Worm (Caenorhabditis elegans) whole organism, early embryonic: ENCODE data around the gene R08C7.4.

Source experiments
- ama-1 ChIP-seq: fragments of 150-350 bp; optimal IDR thresholded peaks from 2 replicates; lab custom pipeline; 2014
- ceh-13 ChIP-seq: fragments of 200-800 bp; sonication (Bioruptor generic); optimal IDR thresholded peaks from 2 replicates; lab custom pipeline; 2018; ENCODE audit warnings: mild to moderate bottlenecking, missing genetic modification characterization, missing compliant biosample characterization
- ceh-36 ChIP-seq: sonication (generic microtip); optimal IDR thresholded peaks from 2 replicates; lab custom pipeline; 2016; ENCODE audit warnings: missing genetic modification characterization, inconsistent platforms, missing compliant biosample characterization
- hmg-4 ChIP-seq: fragments of 200-800 bp; sonication (Bioruptor generic); optimal IDR thresholded peaks from 2 replicates; lab custom pipeline; 2018; ENCODE audit warnings: mild to moderate bottlenecking, missing genetic modification characterization, missing compliant biosample characterization
- scrt-1 ChIP-seq: fragments of 200-800 bp; sonication (Bioruptor generic); IDR thresholded peaks from 2 replicates; pipeline ENCODE4 v1.3.6; 2022; ENCODE audit warnings: missing genetic modification characterization, missing compliant biosample characterization
- tbx-11 ChIP-seq: fragments of 200-800 bp; sonication (Bioruptor generic); IDR thresholded peaks from 2 replicates; pipeline ENCODE4 v1.3.6; 2022; ENCODE audit warnings: missing genetic modification characterization, missing compliant biosample characterization

- TF ChIP-seq ceh-13 (GFP tag; lab: Kevin White, UChicago) (no peak), ama-1 (lab: Kevin White, UChicago) (no peak), tbx-11 (no peak), hmg-4 (GFP tag; lab: Kevin White, UChicago) (no peak), ceh-36 (tag; lab: Kevin White, UChicago) (no peak), scrt-1 (GFP tag; lab: Robert Waterston, UW) (0 out of 2 replicates have a peak, but pooled peaks have one; percentile 5)
Observed at ce11 chrIV:4411948-4412335, 22.9 kb upstream of the R08C7.4 start.
